Fruit fly (Drosophila melanogaster): ENCODE results near the gene GlcAT-I.

The GlcAT-I gene

DNA sequence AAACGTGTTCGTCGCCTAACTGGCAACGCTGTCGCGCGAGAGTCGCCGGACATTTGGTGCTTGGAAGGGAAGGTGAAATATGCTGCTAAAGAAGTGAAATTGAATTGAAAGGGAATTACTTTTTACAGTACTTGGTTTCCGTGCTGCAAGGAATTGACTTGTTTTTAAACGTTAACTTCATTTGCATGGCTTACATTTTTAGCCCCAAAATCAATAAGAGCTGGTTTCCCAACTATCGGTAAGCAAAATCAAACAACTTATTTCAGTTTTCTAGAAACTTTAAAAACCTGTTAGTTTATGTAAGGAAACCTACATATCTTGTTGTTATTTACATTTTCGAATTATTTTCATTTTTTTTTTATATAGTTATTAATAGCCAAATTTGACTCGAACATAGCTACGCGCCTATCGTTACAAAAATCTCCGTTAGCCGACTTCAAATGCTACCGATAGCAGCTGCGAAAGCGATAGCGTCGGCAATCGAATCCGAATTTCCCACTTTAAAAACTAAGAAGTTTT lies 17.3 kb upstream of the GlcAT-I start, which contains the start of the genes dgt4 and Nsun2 (continued):
- TF ChIP-seq CkIIα-i1 (GFP tag; IDR thresholded peaks at IDR 0.05) (no peak), CG30431 (GFP tag; optimal IDR thresholded peaks at IDR 0.05) (no peak), ci (GFP tag; IDR thresholded peaks at IDR 0.05) (no peak), CG12769 (tag; optimal IDR thresholded peaks at IDR 0.05) (no peak), CG8281 (tag; optimal IDR thresholded peaks at IDR 0.05) (no peak), nmo (GFP tag; optimal IDR thresholded peaks at IDR 0.05) (peak; percentile 21), CG12155 (GFP tag; optimal IDR thresholded peaks at IDR 0.05) (peak; percentile 28), sisA (GFP tag; IDR thresholded peaks at IDR 0.05) (peak; percentile 35; the same call in 1 of the 2 replicates), hb (GFP tag; IDR thresholded peaks at IDR 0.05; ENCODE audit: partially characterized antibody) (no peak), dpn (GFP tag; optimal IDR thresholded peaks at IDR 0.05) (peak; percentile 0 to 7), CG3995 (GFP tag; optimal IDR thresholded peaks at IDR 0.05) (peak; percentile 21), vnd (GFP tag; IDR thresholded peaks at IDR 0.05; ENCODE audit: partially characterized antibody) (peak; percentile 44; the same call in 1 of the 3 replicates), prd (optimal IDR thresholded peaks at IDR 0.05) (no peak), prd (GFP tag; IDR thresholded peaks at IDR 0.05) (peak; percentile 27; the same call in 1 of the 3 replicates), vvl (GFP tag; IDR thresholded peaks at IDR 0.05) (0 out of 2 replicates have a peak, but pooled peaks have one; percentile 33), lilli (GFP tag; optimal IDR thresholded peaks at IDR 0.05) (peak; percentile 36), tna (GFP tag; IDR thresholded peaks at IDR 0.05; ENCODE audit: partially characterized antibody) (0 out of 2 replicates have a peak, but pooled peaks have one; percentile 43), inv (GFP tag; IDR thresholded peaks at IDR 0.05; ENCODE audit: partially characterized antibody) (0 out of 2 replicates have a peak, but pooled peaks have one; percentile 30), CG34224 (GFP tag; IDR thresholded peaks at IDR 0.05; ENCODE audit: partially characterized antibody) (peak; percentile 36; the same call in 1 of the 3 replicates), NfI (GFP tag; optimal IDR thresholded peaks at IDR 0.05) (peak; percentile 5), CG2120 (GFP tag; optimal IDR thresholded peaks at IDR 0.05) (peak; percentile 37), pzg (GFP tag; optimal IDR thresholded peaks at IDR 0.05) (peak; percentile 22), cg (GFP tag; optimal IDR thresholded peaks at IDR 0.05) (no peak), Awh (GFP tag; IDR thresholded peaks at IDR 0.05) (no peak), CG6791 (GFP tag; IDR thresholded peaks at IDR 0.05; ENCODE audit: partially characterized antibody) (0 out of 3 replicates have a peak, but pooled peaks have one; percentile 50), Hsf (GFP tag; optimal IDR thresholded peaks at IDR 0.05) (peak; percentile 18), Scr (GFP tag; IDR thresholded peaks at IDR 0.05; ENCODE audit: partially characterized antibody) (peak; percentile 66), CG2116 (GFP tag; optimal IDR thresholded peaks at IDR 0.05) (peak; percentile 54), Dref (GFP tag; IDR thresholded peaks at IDR 0.05) (peak; percentile 64), phol (tag; optimal IDR thresholded peaks at IDR 0.05) (peak; percentile 25), btn (GFP tag; optimal IDR thresholded peaks at IDR 0.05) (no peak), trem (tag; optimal IDR thresholded peaks at IDR 0.05) (peak; percentile 21), CG12659 (GFP tag; optimal IDR thresholded peaks at IDR 0.05) (peak; percentile 32), CG4424 (GFP tag; optimal IDR thresholded peaks at IDR 0.05) (peak; percentile 25), Deaf1 (tag; optimal IDR thresholded peaks at IDR 0.05) (no peak), Camta (GFP tag; optimal IDR thresholded peaks at IDR 0.05) (peak; percentile 4), CG1603 (tag; optimal IDR thresholded peaks at IDR 0.05) (peak; percentile 40), CG31441 (GFP tag; IDR thresholded peaks at IDR 0.05) (0 out of 2 replicates have a peak, but pooled peaks have one; percentile 13), stwl (tag; optimal IDR thresholded peaks at IDR 0.05) (no peak), CG14710 (tag; optimal IDR thresholded peaks at IDR 0.05) (peak; percentile 40), CG12391 (tag; optimal IDR thresholded peaks at IDR 0.05) (peak; percentile 21), jumu (GFP tag; optimal IDR thresholded peaks at IDR 0.05) (peak; percentile 24), HLH54F (GFP tag; optimal IDR thresholded peaks at IDR 0.05) (peak; percentile 14), gfzf (GFP tag; optimal IDR thresholded peaks at IDR 0.05) (peak; percentile 13), Ets97D (GFP tag; optimal IDR thresholded peaks at IDR 0.05) (peak; percentile 11), lola (GFP tag; optimal IDR thresholded peaks at IDR 0.05) (peak in 1 of 3 experiments; percentile 18), Chrac-16 (GFP tag; optimal IDR thresholded peaks at IDR 0.05) (peak; percentile 23), repo (GFP tag; optimal IDR thresholded peaks at IDR 0.05) (no peak), bab2 (GFP tag; optimal IDR thresholded peaks at IDR 0.05) (peak; percentile 1)
